Worm (Caenorhabditis elegans) whole organism, early embryonic: ENCODE data around the gene fbxa-27.

Experiments
- F13C5.2 ChIP-seq: sonication (generic microtip); optimal IDR thresholded peaks from 2 replicates; lab custom pipeline; 2017; ENCODE audit warnings: mild to moderate bottlenecking, missing genetic modification characterization, inconsistent platforms, missing compliant biosample characterization
- ama-1 ChIP-seq: fragments of 150-350 bp; optimal IDR thresholded peaks from 2 replicates; lab custom pipeline; 2014
- hmg-4 ChIP-seq: fragments of 200-800 bp; sonication (Bioruptor generic); optimal IDR thresholded peaks from 2 replicates; lab custom pipeline; 2018; ENCODE audit warnings: mild to moderate bottlenecking, missing genetic modification characterization, missing compliant biosample characterization
- tbx-11 ChIP-seq: fragments of 200-800 bp; sonication (Bioruptor generic); IDR thresholded peaks from 2 replicates; pipeline ENCODE4 v1.3.6; 2022; ENCODE audit warnings: missing genetic modification characterization, missing compliant biosample characterization

- no peak for TF ChIP-seq tbx-11 (GFP tag; lab: Robert Waterston, UW)
- no peak for TF ChIP-seq F13C5.2
- TF ChIP-seq hmg-4: no peak
- no peak for TF ChIP-seq ama-1
Measured at ce11 chrIII:1293135-1293534, 49.6 kb upstream of the fbxa-27 start, which contains the start of gene fbxa-36.
